Worm (Caenorhabditis elegans): Measurements from ENCODE around the gene Y77E11A.7.

Gene Y77E11A.7

DNA sequence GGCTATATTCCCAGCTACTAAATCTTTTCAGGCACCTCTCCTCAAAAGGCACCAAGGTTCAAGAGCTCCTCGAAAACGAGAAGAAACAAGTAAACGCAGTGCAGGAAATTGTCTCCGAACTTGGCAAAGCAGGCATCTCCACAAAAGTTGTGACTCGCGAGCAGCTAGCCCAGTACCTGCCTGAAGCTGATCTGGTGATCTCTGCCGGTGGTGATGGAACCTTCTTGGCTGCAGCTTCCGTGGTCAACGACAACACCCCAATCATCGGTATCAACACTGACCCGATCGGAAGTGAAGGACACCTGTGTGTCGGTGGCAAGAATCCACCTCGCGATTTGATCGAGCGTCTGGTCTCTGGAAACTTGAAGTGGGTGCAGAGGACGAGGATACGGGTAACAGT lies 38.5 kb upstream of the Y77E11A.7 start (continued):
- TF ChIP-seq mcd-1 (GFP tag; IDR thresholded peaks at IDR 0.05) = no peak

DNA sequence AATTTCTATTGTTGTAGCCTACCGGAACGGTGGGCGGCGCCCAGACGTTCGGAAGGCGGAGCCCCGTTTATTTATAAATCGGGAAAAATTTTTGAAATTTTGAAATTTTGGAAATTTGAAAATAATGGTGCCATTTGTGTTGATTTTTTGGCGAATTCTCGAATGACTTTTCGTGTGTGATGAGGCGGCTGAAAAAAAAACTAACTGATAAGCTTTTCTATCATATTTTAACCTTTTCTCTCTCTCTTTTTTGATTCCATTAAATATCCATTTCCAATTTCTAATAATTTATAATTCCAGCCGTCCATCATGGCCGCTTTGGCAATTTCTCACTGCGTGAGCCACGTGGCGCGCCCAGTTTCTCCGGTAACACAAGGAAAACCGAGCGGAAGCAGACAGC lies 37.1 kb upstream of the Y77E11A.7 start, which contains the start of gene nadk-1:
Gene nadk-1 (plus strand): TSS at position 301 of the 400 bp plus-strand sequence.
- TF ChIP-seq Y53G8AR.9 (GFP tag; conservative IDR thresholded peaks at IDR 0.05) (no peak), hmg-20 (GFP tag; IDR thresholded peaks at IDR 0.05) (no peak), zfh-2 (GFP tag; conservative IDR thresholded peaks at IDR 0.05) (0 out of 2 replicates have a peak, but pooled peaks have one; percentile 25), ztf-22 (GFP tag; optimal IDR thresholded peaks at IDR 0.05) (no peak), F23B12.7 (tag; optimal IDR thresholded peaks at IDR 0.05; ENCODE audit: insufficient read depth) (no peak), cebp-1 (GFP tag; IDR thresholded peaks at IDR 0.05) (no peak), cebp-1 (tag; optimal IDR thresholded peaks at IDR 0.05) (no peak), mcd-1 (GFP tag; IDR thresholded peaks at IDR 0.05) (no peak), nhr-27 (tag; optimal IDR thresholded peaks at IDR 0.05) (no peak), sptf-2 (GFP tag; optimal IDR thresholded peaks at IDR 0.05) (no peak), pha-4 (tag; optimal IDR thresholded peaks at IDR 0.05) (no peak), somi-1 (GFP tag; optimal IDR thresholded peaks at IDR 0.05) (no peak), cebp-2 (GFP tag; IDR thresholded peaks at IDR 0.05) (0 out of 2 replicates have a peak, but pooled peaks have one; percentile 26), nhr-80 (tag; optimal IDR thresholded peaks at IDR 0.05) (peak; percentile 13)

- TF ChIP-seq athp-1 (tag; optimal IDR thresholded peaks at IDR 0.05) = no peak
- TF ChIP-seq dox-1 (GFP tag; IDR thresholded peaks at IDR 0.05) = peak; percentile 20; the same call in 1 of the 2 replicates
- TF ChIP-seq tbp1 (GFP tag; optimal IDR thresholded peaks at IDR 0.05) = peak; percentile 34
- peak; percentile 69 for TF ChIP-seq nhr-80 (tag; optimal IDR thresholded peaks at IDR 0.05)
- 0 out of 2 replicates have a peak, but pooled peaks have one; percentile 14 for TF ChIP-seq mcd-1 (GFP tag; IDR thresholded peaks at IDR 0.05)
These were observed 35.4 kb upstream of the Y77E11A.7 start for ce11 chrIV:1455006-1455405.

- TF ChIP-seq Y53G8AR.9 (GFP tag; conservative IDR thresholded peaks at IDR 0.05) = no peak; the same call in 1 of the 2 replicates
- no peak for TF ChIP-seq zim-3 (tag; optimal IDR thresholded peaks at IDR 0.05)
- no peak for TF ChIP-seq sea-2 (GFP tag; IDR thresholded peaks at IDR 0.05)
- no peak for TF ChIP-seq rec-8 (tag; optimal IDR thresholded peaks at IDR 0.05)
- TF ChIP-seq B0035.1 (tag; optimal IDR thresholded peaks at IDR 0.05) = no peak
- TF ChIP-seq nhr-80 (tag; optimal IDR thresholded peaks at IDR 0.05) = peak; percentile 65
- TF ChIP-seq ztf-26 (tag; optimal IDR thresholded peaks at IDR 0.05) = peak; percentile 2
- TF ChIP-seq F39B2.1 (GFP tag; IDR thresholded peaks at IDR 0.05) = no peak
- TF ChIP-seq cebp-2 (GFP tag; IDR thresholded peaks at IDR 0.05) = no peak
- no peak for TF ChIP-seq Y79H2A.3 (GFP tag; conservative IDR thresholded peaks at IDR 0.05)
- peak; percentile 39 for TF ChIP-seq tbp1 (GFP tag; optimal IDR thresholded peaks at IDR 0.05)
- TF ChIP-seq Y56A3A.18 (GFP tag; IDR thresholded peaks at IDR 0.05) = no peak
- TF ChIP-seq hmg-1.2 (GFP tag; IDR thresholded peaks at IDR 0.05) = peak; percentile 5; the same call in 1 of the 2 replicates
- 0 out of 2 replicates have a peak, but pooled peaks have one; percentile 22 for TF ChIP-seq Y95B8A.8 (GFP tag; IDR thresholded peaks at IDR 0.05)
- no peak for TF ChIP-seq ccch-3 (GFP tag; optimal IDR thresholded peaks at IDR 0.05)
- TF ChIP-seq somi-1 (GFP tag; optimal IDR thresholded peaks at IDR 0.05) = peak; percentile 5
- TF ChIP-seq snpc-4 (GFP tag; optimal IDR thresholded peaks at IDR 0.05) = no peak
- TF ChIP-seq snpc-4 (tag; optimal IDR thresholded peaks at IDR 0.05) = no peak
- TF ChIP-seq B0336.3 (GFP tag; IDR thresholded peaks at IDR 0.05) = 0 out of 2 replicates have a peak, but pooled peaks have one; percentile 15
- no peak for TF ChIP-seq egl-44 (GFP tag; IDR thresholded peaks at IDR 0.05)
- no peak for TF ChIP-seq dpl-1 (GFP tag; optimal IDR thresholded peaks at IDR 0.05)
- no peak for TF ChIP-seq sptf-2 (GFP tag; optimal IDR thresholded peaks at IDR 0.05)
- no peak for TF ChIP-seq lsl-1 (GFP tag; optimal IDR thresholded peaks at IDR 0.05)
- peak; percentile 67 for TF ChIP-seq atf-7 (tag; optimal IDR thresholded peaks at IDR 0.05)
- peak; percentile 33 for TF ChIP-seq lin-40 (tag; optimal IDR thresholded peaks at IDR 0.05)
- peak in 1 of 2 experiments; percentile 56 for TF ChIP-seq let-607 (tag; optimal IDR thresholded peaks at IDR 0.05)
- no peak for TF ChIP-seq rcor-1 (GFP tag; IDR thresholded peaks at IDR 0.05)
- no peak for TF ChIP-seq egrh-3 (GFP tag; IDR thresholded peaks at IDR 0.05)
- TF ChIP-seq snpc-1.3 (tag; optimal IDR thresholded peaks at IDR 0.05; ENCODE audit: insufficient read depth) = no peak
- no peak for TF ChIP-seq cebp-1 (GFP tag; IDR thresholded peaks at IDR 0.05)
- TF ChIP-seq cebp-1 (tag; optimal IDR thresholded peaks at IDR 0.05) = peak; percentile 24
- no peak for TF ChIP-seq ZK185.1 (tag; optimal IDR thresholded peaks at IDR 0.05; ENCODE audit: poor library complexity, severe bottlenecking)
These were observed 34.5 kb upstream of the Y77E11A.7 start for ce11 chrIV:1454194-1454593.
